Fruit fly (Drosophila melanogaster) whole organism, pupa: Measurements from ENCODE around the gene CG3552.

ENCODE experiments used
- CG12605 ChIP-seq: fragments of 200-800 bp; sonication (Bioruptor generic); IDR thresholded peaks from 2 replicates; pipeline ENCODE4 v1.3.6; 2022; ENCODE audit warnings: missing biosample characterization, missing genetic modification characterization
- CG13204 ChIP-seq: fragments of 200-800 bp; sonication (Bioruptor generic); optimal IDR thresholded peaks from 2 replicates; lab custom pipeline; 2018; ENCODE audit warnings: missing biosample characterization, mild to moderate bottlenecking, missing genetic modification characterization, moderate library complexity
- CG14655 ChIP-seq: fragments of 200-800 bp; sonication (Bioruptor generic); optimal IDR thresholded peaks from 3 replicates; lab custom pipeline; 2017; ENCODE audit warnings: mild to moderate bottlenecking, missing biosample characterization, missing genetic modification reagents, missing genetic modification characterization
- CG17806 ChIP-seq: fragments of 200-800 bp; sonication (Bioruptor generic); optimal IDR thresholded peaks from 2 replicates; lab custom pipeline; 2018; ENCODE audit warnings: missing biosample characterization, mild to moderate bottlenecking, missing genetic modification characterization, moderate library complexity
- CG32121 ChIP-seq: fragments of 200-800 bp; sonication (Bioruptor generic); IDR thresholded peaks from 2 replicates; pipeline ENCODE4 v1.3.6; 2022; ENCODE audit warnings: missing biosample characterization, missing genetic modification characterization
- CG8159 ChIP-seq: fragments of 200-800 bp; sonication (Bioruptor generic); optimal IDR thresholded peaks from 3 replicates; lab custom pipeline; 2018; ENCODE audit warnings: missing biosample characterization, mild to moderate bottlenecking, missing genetic modification characterization, moderate library complexity
- CG9948 ChIP-seq: fragments of 200-800 bp; sonication (Bioruptor generic); optimal IDR thresholded peaks from 2 replicates; lab custom pipeline; 2018; ENCODE audit warnings: missing biosample characterization, mild to moderate bottlenecking, missing genetic modification characterization, moderate library complexity
- Ets98B ChIP-seq: fragments of 200-800 bp; sonication (Bioruptor generic); IDR thresholded peaks from 2 replicates; pipeline ENCODE4 v1.3.6; 2022; ENCODE audit warnings: missing biosample characterization, missing genetic modification characterization
- Snoo ChIP-seq: fragments of 200-800 bp; sonication (Bioruptor generic); optimal IDR thresholded peaks from 3 replicates; lab custom pipeline; 2017; ENCODE audit warnings: missing biosample characterization, mild to moderate bottlenecking, missing genetic modification characterization, inconsistent platforms
- fd96Ca ChIP-seq: fragments of 200-800 bp; sonication (Bioruptor generic); IDR thresholded peaks from 3 replicates; pipeline ENCODE4 v1.3.6; 2022; ENCODE audit warnings: missing biosample characterization, missing genetic modification characterization
- rn ChIP-seq: fragments of 200-800 bp; sonication (Bioruptor generic); IDR thresholded peaks from 2 replicates; pipeline ENCODE4 v1.3.6; 2022; ENCODE audit warnings: missing biosample characterization, missing genetic modification characterization

Gene CG3552

DNA sequence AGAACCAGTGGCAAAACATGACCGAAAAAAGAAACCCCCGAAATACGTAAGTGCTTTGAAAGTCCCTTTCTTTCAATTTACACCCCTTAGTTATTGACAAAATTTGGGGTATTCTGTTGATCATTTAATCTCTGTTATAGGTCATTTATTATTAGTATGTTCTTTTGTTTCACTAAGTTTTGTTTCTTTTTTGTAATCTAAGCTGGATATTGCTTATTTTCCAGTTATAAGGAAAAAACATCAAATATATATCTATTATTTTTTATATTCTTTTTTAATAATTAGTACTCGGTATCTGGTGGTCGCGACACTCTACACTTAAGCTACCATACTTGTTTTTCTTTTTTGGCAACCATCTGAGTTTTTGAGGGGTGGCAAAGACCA is 52.5 kb downstream of the CG3552 start:
- TF ChIP-seq CG13204 (GFP tag; lab: Kevin White, UChicago): no peak
- TF ChIP-seq CG14655 (GFP tag; lab: Kevin White, UChicago): no peak
- no peak for TF ChIP-seq Ets98B
- TF ChIP-seq Snoo (tag; lab: Kevin White, UChicago): no peak
- peak; percentile 45 for TF ChIP-seq CG8159
- no peak for TF ChIP-seq CG32121 (GFP tag; lab: Robert Waterston, UW)
- TF ChIP-seq rn (GFP tag; lab: Robert Waterston, UW): no peak
- TF ChIP-seq CG9948 (tag; lab: Kevin White, UChicago): no peak
- no peak for TF ChIP-seq CG12605 (GFP tag; lab: Robert Waterston, UW)
- no peak for TF ChIP-seq fd96Ca (GFP tag; lab: Robert Waterston, UW)
- TF ChIP-seq CG17806 (tag; lab: Kevin White, UChicago): peak; percentile 23
